Fruit fly (Drosophila melanogaster): ENCODE results near the gene CG44325.

The CG44325 gene

dm6 chrX:9047725-9048384 lies 30.4 kb downstream of the CG44325 start (continued):
- TF ChIP-seq sna (GFP tag; IDR thresholded peaks at IDR 0.05; ENCODE audit: partially characterized antibody), result no peak
- no peak for TF ChIP-seq CG2199 (GFP tag; IDR thresholded peaks at IDR 0.05)
- no peak for TF ChIP-seq gsb (GFP tag; IDR thresholded peaks at IDR 0.05)
- no peak for TF ChIP-seq slou (GFP tag; optimal IDR thresholded peaks at IDR 0.05)
- peak; percentile 55 for TF ChIP-seq CG1233 (GFP tag; optimal IDR thresholded peaks at IDR 0.05)
- no peak for TF ChIP-seq CG3838 (GFP tag; optimal IDR thresholded peaks at IDR 0.05)
- no peak for TF ChIP-seq eyg (GFP tag; optimal IDR thresholded peaks at IDR 0.05)
- peak; percentile 31; the same call in 1 of the 3 replicates for TF ChIP-seq tgo (GFP tag; IDR thresholded peaks at IDR 0.05)
- peak; percentile 45 for TF ChIP-seq zen (tag; optimal IDR thresholded peaks at IDR 0.05)
- TF ChIP-seq sug (tag; optimal IDR thresholded peaks at IDR 0.05), result no peak
- no peak for TF ChIP-seq Side (GFP tag; optimal IDR thresholded peaks at IDR 0.05)
- peak; percentile 77 for TF ChIP-seq Kr (GFP tag; optimal IDR thresholded peaks at IDR 0.05)
- TF ChIP-seq CG1792 (GFP tag; optimal IDR thresholded peaks at IDR 0.05), result no peak
- TF ChIP-seq Fer2 (tag; optimal IDR thresholded peaks at IDR 0.05), result peak; percentile 6
- no peak for TF ChIP-seq CG17802 (tag; optimal IDR thresholded peaks at IDR 0.05)
- peak; percentile 76 for TF ChIP-seq Adf1 (GFP tag; IDR thresholded peaks at IDR 0.05)
- peak; percentile 63 for TF ChIP-seq sqz (GFP tag; optimal IDR thresholded peaks at IDR 0.05)
- peak; percentile 44 for TF ChIP-seq Chrac-16 (GFP tag; optimal IDR thresholded peaks at IDR 0.05)
- TF ChIP-seq run (tag; optimal IDR thresholded peaks at IDR 0.05), result peak; percentile 49
- TF ChIP-seq CG2129 (GFP tag; IDR thresholded peaks at IDR 0.05; ENCODE audit: partially characterized antibody), result no peak
- TF ChIP-seq CG1603 (tag; optimal IDR thresholded peaks at IDR 0.05), result no peak
- peak; percentile 88 for TF ChIP-seq dmrt11E (tag; optimal IDR thresholded peaks at IDR 0.05)
- no peak for TF ChIP-seq toy (GFP tag; IDR thresholded peaks at IDR 0.05)
- no peak for TF ChIP-seq btn (GFP tag; optimal IDR thresholded peaks at IDR 0.05)
- peak; percentile 56 for TF ChIP-seq CG3407 (GFP tag; optimal IDR thresholded peaks at IDR 0.05)
- no peak for TF ChIP-seq CG16813 (GFP tag; IDR thresholded peaks at IDR 0.05; ENCODE audit: partially characterized antibody)
- TF ChIP-seq vnd (GFP tag; IDR thresholded peaks at IDR 0.05; ENCODE audit: partially characterized antibody), result no peak
- peak; percentile 62 for TF ChIP-seq esg (GFP tag; conservative IDR thresholded peaks at IDR 0.05)
- TF ChIP-seq gcm (GFP tag; optimal IDR thresholded peaks at IDR 0.05), result peak; percentile 86
- TF ChIP-seq croc (GFP tag; conservative IDR thresholded peaks at IDR 0.05), result peak; percentile 60; the same call in 2 of the 3 replicates
- TF ChIP-seq YL-1 (GFP tag; optimal IDR thresholded peaks at IDR 0.05), result no peak
- TF ChIP-seq CG11085 (GFP tag; IDR thresholded peaks at IDR 0.05), result no peak
- TF ChIP-seq CG2712 (tag; optimal IDR thresholded peaks at IDR 0.05), result peak; percentile 92
- no peak for TF ChIP-seq disco-r (GFP tag; optimal IDR thresholded peaks at IDR 0.05)
- TF ChIP-seq CG15011 (GFP tag; optimal IDR thresholded peaks at IDR 0.05), result peak; percentile 29
- peak; percentile 26 for TF ChIP-seq CG6813 (GFP tag; optimal IDR thresholded peaks at IDR 0.05)
- no peak for TF ChIP-seq wek (GFP tag; optimal IDR thresholded peaks at IDR 0.05)
- no peak for TF ChIP-seq chinmo (GFP tag; IDR thresholded peaks at IDR 0.05; ENCODE audit: partially characterized antibody)
- TF ChIP-seq CG4328 (GFP tag; optimal IDR thresholded peaks at IDR 0.05), result no peak
- TF ChIP-seq HLH3B (GFP tag; IDR thresholded peaks at IDR 0.05), result peak; percentile 55
- TF ChIP-seq H15 (GFP tag; IDR thresholded peaks at IDR 0.05), result no peak
- TF ChIP-seq Nf-YC (tag; optimal IDR thresholded peaks at IDR 0.05), result peak; percentile 55
- TF ChIP-seq tna (GFP tag; IDR thresholded peaks at IDR 0.05; ENCODE audit: partially characterized antibody), result no peak
- no peak for TF ChIP-seq hb (GFP tag; IDR thresholded peaks at IDR 0.05; ENCODE audit: partially characterized antibody)
- TF ChIP-seq nom (GFP tag; optimal IDR thresholded peaks at IDR 0.05), result peak; percentile 71
- TF ChIP-seq crol (GFP tag; IDR thresholded peaks at IDR 0.05), result peak; percentile 99
- TF ChIP-seq sens (GFP tag), result peak; percentile 95
- TF ChIP-seq TFAM (GFP tag; optimal IDR thresholded peaks at IDR 0.05), result no peak
- no peak for TF ChIP-seq danr (GFP tag; IDR thresholded peaks at IDR 0.05)
- peak; percentile 39 for TF ChIP-seq pum (GFP tag; optimal IDR thresholded peaks at IDR 0.05)

Data from whole organism, embryonic.